Fruit fly (Drosophila melanogaster): ENCODE results near the gene Pp2C1.

Pp2C1 gene

dm6 chrX:4677427-4677826, 9.3 kb downstream of the Pp2C1 start (continued):
- no peak for TF ChIP-seq CG3032 (tag; optimal IDR thresholded peaks at IDR 0.05)
- no peak for TF ChIP-seq OdsH (GFP tag; optimal IDR thresholded peaks at IDR 0.05)
- TF ChIP-seq CG10631 (GFP tag; optimal IDR thresholded peaks at IDR 0.05): peak; percentile 27
- peak; percentile 34 for TF ChIP-seq Eip78C (GFP tag)
- peak; percentile 52 for TF ChIP-seq svp (GFP tag)
- TF ChIP-seq Blimp-1 (GFP tag; optimal IDR thresholded peaks at IDR 0.05): peak; percentile 33
- no peak for TF ChIP-seq Eip75B (GFP tag; optimal IDR thresholded peaks at IDR 0.05)
- TF ChIP-seq CG6792 (GFP tag; optimal IDR thresholded peaks at IDR 0.05): peak; percentile 5
- no peak for TF ChIP-seq CG11762 (GFP tag; optimal IDR thresholded peaks at IDR 0.05; ENCODE audit: insufficient read depth)
- TF ChIP-seq CG11294 (GFP tag; IDR thresholded peaks at IDR 0.05): no peak
- no peak for TF ChIP-seq Hr39 (GFP tag; optimal IDR thresholded peaks at IDR 0.05)
- no peak for TF ChIP-seq pdm3 (GFP tag; optimal IDR thresholded peaks at IDR 0.05)
- TF ChIP-seq CG34406 (GFP tag; optimal IDR thresholded peaks at IDR 0.05): peak; percentile 11
- TF ChIP-seq spab (GFP tag; optimal IDR thresholded peaks at IDR 0.05): no peak
- no peak for TF ChIP-seq Ets21C (GFP tag; optimal IDR thresholded peaks at IDR 0.05)
- TF ChIP-seq Sox102F (GFP tag; optimal IDR thresholded peaks at IDR 0.05): no peak
- TF ChIP-seq achi (GFP tag; optimal IDR thresholded peaks at IDR 0.05): no peak
- no peak for TF ChIP-seq fd85E (GFP tag; optimal IDR thresholded peaks at IDR 0.05)
- no peak for TF ChIP-seq CG31627 (GFP tag; optimal IDR thresholded peaks at IDR 0.05)
- no peak for TF ChIP-seq salr (GFP tag; optimal IDR thresholded peaks at IDR 0.05)
- peak; percentile 30 for TF ChIP-seq esn (GFP tag; optimal IDR thresholded peaks at IDR 0.05)
- no peak for TF ChIP-seq CG8319 (GFP tag; optimal IDR thresholded peaks at IDR 0.05)
- TF ChIP-seq CG6808 (GFP tag; optimal IDR thresholded peaks at IDR 0.05): no peak
- TF ChIP-seq CG8632 (GFP tag; optimal IDR thresholded peaks at IDR 0.05): no peak
- no peak for TF ChIP-seq CG8119 (GFP tag; IDR thresholded peaks at IDR 0.05)
- TF ChIP-seq CG6854 (GFP tag; optimal IDR thresholded peaks at IDR 0.05): no peak

DNA sequence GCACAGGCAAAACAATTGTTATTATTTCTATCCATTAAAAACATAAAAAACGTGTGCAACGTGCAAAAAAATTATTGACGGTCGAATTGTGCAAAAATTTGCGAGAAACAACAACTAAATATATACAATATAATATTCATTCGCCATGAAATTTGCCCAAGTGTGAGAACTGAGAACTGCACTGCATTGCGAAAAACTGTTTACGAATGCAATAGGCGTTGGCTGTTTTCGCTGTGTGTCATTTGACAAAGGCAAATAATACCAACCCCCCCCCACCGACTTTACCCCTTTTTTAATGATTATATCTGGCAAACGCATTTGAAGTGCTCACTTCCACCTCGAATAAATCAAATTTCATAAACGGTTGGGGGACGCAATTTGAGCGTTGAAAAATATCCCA, 11.6 kb downstream of the Pp2C1 start:
- TF ChIP-seq CG10669 (GFP tag; optimal IDR thresholded peaks at IDR 0.05): no peak
- TF ChIP-seq fd59A (GFP tag; optimal IDR thresholded peaks at IDR 0.05): no peak
- no peak for TF ChIP-seq acj6 (GFP tag; optimal IDR thresholded peaks at IDR 0.05)
- TF ChIP-seq CG6854 (GFP tag; optimal IDR thresholded peaks at IDR 0.05): no peak
- TF ChIP-seq achi (GFP tag; optimal IDR thresholded peaks at IDR 0.05): no peak
- no peak for TF ChIP-seq lz (GFP tag; optimal IDR thresholded peaks at IDR 0.05)
- no peak for TF ChIP-seq CG11902 (GFP tag; optimal IDR thresholded peaks at IDR 0.05)
- TF ChIP-seq topi (GFP tag; optimal IDR thresholded peaks at IDR 0.05): no peak
- no peak for TF ChIP-seq CG6163 (GFP tag; IDR thresholded peaks at IDR 0.05)
- no peak for TF ChIP-seq salr (GFP tag; optimal IDR thresholded peaks at IDR 0.05)
- TF ChIP-seq Ets21C (GFP tag; optimal IDR thresholded peaks at IDR 0.05): no peak

- TF ChIP-seq CG10669 (GFP tag; optimal IDR thresholded peaks at IDR 0.05) (peak; percentile 12), CG32006 (GFP tag; optimal IDR thresholded peaks at IDR 0.05) (no peak), ss (GFP tag; optimal IDR thresholded peaks at IDR 0.05) (peak; percentile 11 to 65), esn (GFP tag; optimal IDR thresholded peaks at IDR 0.05) (no peak), CG6808 (GFP tag; optimal IDR thresholded peaks at IDR 0.05) (peak; percentile 53), CG8319 (GFP tag; optimal IDR thresholded peaks at IDR 0.05) (no peak), CG6163 (GFP tag; IDR thresholded peaks at IDR 0.05) (peak; percentile 53), fkh (GFP tag; optimal IDR thresholded peaks at IDR 0.05) (peak; percentile 0), Met (GFP tag; optimal IDR thresholded peaks at IDR 0.05) (no peak), Gug (GFP tag; IDR thresholded peaks at IDR 0.05) (no peak), Sox102F (GFP tag; optimal IDR thresholded peaks at IDR 0.05) (peak; percentile 2), CG6854 (GFP tag; optimal IDR thresholded peaks at IDR 0.05) (no peak), CG10631 (GFP tag; optimal IDR thresholded peaks at IDR 0.05) (no peak), spab (GFP tag; optimal IDR thresholded peaks at IDR 0.05) (no peak), Eip78C (GFP tag) (peak; percentile 23), CG6792 (GFP tag; optimal IDR thresholded peaks at IDR 0.05) (no peak), CG9139 (GFP tag; optimal IDR thresholded peaks at IDR 0.05) (peak; percentile 42), CG8632 (GFP tag; optimal IDR thresholded peaks at IDR 0.05) (no peak), CG34406 (GFP tag; optimal IDR thresholded peaks at IDR 0.05) (no peak), Eip93F (GFP tag; optimal IDR thresholded peaks at IDR 0.05) (no peak)
These were observed 15.5 kb downstream of the Pp2C1 start for dm6 chrX:4671194-4671626.

Measured in whole organism, prepupa.